Fruit fly (Drosophila melanogaster): ENCODE measurements around the gene Mst36Fa.
A peak's percentile ranks its signal among the peaks of the same experiment; 100 is the strongest.

Gene Mst36Fa

dm6 chr2L:18681903-18682302 lies 5.1 kb upstream of the Mst36Fa start, which contains the start of gene tos (continued):
- no peak for TF ChIP-seq CG18476 (GFP tag; optimal IDR thresholded peaks at IDR 0.05)
- peak; percentile 26 for TF ChIP-seq phol (tag; optimal IDR thresholded peaks at IDR 0.05)
- no peak for TF ChIP-seq Doc3 (GFP tag; IDR thresholded peaks at IDR 0.05; ENCODE audit: partially characterized antibody)
- peak; percentile 18 for TF ChIP-seq lilli (GFP tag; optimal IDR thresholded peaks at IDR 0.05)
- no peak for TF ChIP-seq CG11560 (tag; IDR thresholded peaks at IDR 0.05)
- no peak for TF ChIP-seq CG4424 (GFP tag; optimal IDR thresholded peaks at IDR 0.05)
- TF ChIP-seq CG10979 (tag; optimal IDR thresholded peaks at IDR 0.05), result no peak
- TF ChIP-seq Dp (GFP tag; optimal IDR thresholded peaks at IDR 0.05), result peak; percentile 91
- TF ChIP-seq unc-4 (GFP tag; IDR thresholded peaks at IDR 0.05; ENCODE audit: partially characterized antibody), result no peak
- no peak for TF ChIP-seq CG33557 (GFP tag; optimal IDR thresholded peaks at IDR 0.05)
- no peak for TF ChIP-seq shn (GFP tag; optimal IDR thresholded peaks at IDR 0.05)
- no peak for TF ChIP-seq CG17802 (tag; optimal IDR thresholded peaks at IDR 0.05)
- no peak for TF ChIP-seq hb (GFP tag; IDR thresholded peaks at IDR 0.05; ENCODE audit: partially characterized antibody)
- peak; percentile 24 for TF ChIP-seq Fer1 (GFP tag; optimal IDR thresholded peaks at IDR 0.05)
- TF ChIP-seq crp (GFP tag; optimal IDR thresholded peaks at IDR 0.05), result peak in 1 of 2 experiments; percentile 78
- no peak for TF ChIP-seq CG7271 (tag; optimal IDR thresholded peaks at IDR 0.05)
- TF ChIP-seq row (GFP tag; IDR thresholded peaks at IDR 0.05), result no peak
- no peak for TF ChIP-seq pros (GFP tag; optimal IDR thresholded peaks at IDR 0.05)
- TF ChIP-seq trh (GFP tag; optimal IDR thresholded peaks at IDR 0.05), result no peak
- no peak for TF ChIP-seq kni (GFP tag; optimal IDR thresholded peaks at IDR 0.05)
- no peak for TF ChIP-seq NK7.1 (GFP tag; optimal IDR thresholded peaks at IDR 0.05)
- no peak for TF ChIP-seq Ravus (GFP tag; IDR thresholded peaks at IDR 0.05)
- TF ChIP-seq CG7745 (tag; optimal IDR thresholded peaks at IDR 0.05), result no peak
- TF ChIP-seq eve (GFP tag; optimal IDR thresholded peaks at IDR 0.05), result no peak
- peak; percentile 24 for TF ChIP-seq nmo (GFP tag; optimal IDR thresholded peaks at IDR 0.05)
- TF ChIP-seq Hmx (GFP tag; optimal IDR thresholded peaks at IDR 0.05), result no peak
- TF ChIP-seq eyg (GFP tag; optimal IDR thresholded peaks at IDR 0.05), result no peak
- TF ChIP-seq Lhr (GFP tag; optimal IDR thresholded peaks at IDR 0.05), result peak; percentile 44
- TF ChIP-seq H2.0 (GFP tag; IDR thresholded peaks at IDR 0.05), result no peak
- TF ChIP-seq CG17385 (GFP tag; optimal IDR thresholded peaks at IDR 0.05), result peak; percentile 57
- TF ChIP-seq CG9437 (GFP tag; optimal IDR thresholded peaks at IDR 0.05), result no peak
- TF ChIP-seq fd64A (GFP tag; optimal IDR thresholded peaks at IDR 0.05), result no peak
- peak; percentile 43 for TF ChIP-seq CG12659 (GFP tag; optimal IDR thresholded peaks at IDR 0.05)
- TF ChIP-seq ind (GFP tag; optimal IDR thresholded peaks at IDR 0.05), result no peak
- TF ChIP-seq CG34376 (GFP tag; optimal IDR thresholded peaks at IDR 0.05), result no peak
- peak; percentile 47 for TF ChIP-seq trem (tag; optimal IDR thresholded peaks at IDR 0.05)
- TF ChIP-seq Hand (GFP tag; optimal IDR thresholded peaks at IDR 0.05), result no peak
- TF ChIP-seq CG4328 (GFP tag; optimal IDR thresholded peaks at IDR 0.05), result no peak
- TF ChIP-seq Adf1 (GFP tag; IDR thresholded peaks at IDR 0.05), result no peak
- TF ChIP-seq Hr39 (optimal IDR thresholded peaks at IDR 0.05), result no peak
- no peak for TF ChIP-seq fd96Cb (tag; optimal IDR thresholded peaks at IDR 0.05)
- no peak for TF ChIP-seq Spps (tag; optimal IDR thresholded peaks at IDR 0.05)
- peak; percentile 83 for TF ChIP-seq Myb (GFP tag; optimal IDR thresholded peaks at IDR 0.05)
- no peak for TF ChIP-seq Bgb (GFP tag; IDR thresholded peaks at IDR 0.05; ENCODE audit: partially characterized antibody)
- TF ChIP-seq MESR4 (GFP tag; optimal IDR thresholded peaks at IDR 0.05), result peak; percentile 21
- TF ChIP-seq CG3995 (GFP tag; optimal IDR thresholded peaks at IDR 0.05), result peak; percentile 24
- TF ChIP-seq CG14710 (tag; optimal IDR thresholded peaks at IDR 0.05), result peak; percentile 28
- peak; percentile 40 for TF ChIP-seq CG2116 (GFP tag; optimal IDR thresholded peaks at IDR 0.05)
- no peak for TF ChIP-seq CG4820 (GFP tag; optimal IDR thresholded peaks at IDR 0.05)
- no peak for TF ChIP-seq sna (GFP tag; IDR thresholded peaks at IDR 0.05; ENCODE audit: partially characterized antibody)
- TF ChIP-seq CoRest (tag; optimal IDR thresholded peaks at IDR 0.05), result no peak

All from whole organism, embryonic.